Worm (Caenorhabditis elegans) whole organism, L3 larva: ENCODE results near the gene F40C5.1.
"Not testable (repeated sequence)": the region's sequence is repeated elsewhere in the genome, so short reads cannot be mapped to it uniquely, and the experiment has no call there.

Experiments
- R02D3.7 ChIP-seq: fragments of 150-350 bp; optimal IDR thresholded peaks from 2 replicates; lab custom pipeline; 2014; ENCODE audit warnings: missing biosample characterization, missing genetic modification characterization
- ZK546.5 ChIP-seq: sonication (generic microtip); optimal IDR thresholded peaks from 2 replicates; lab custom pipeline; 2017; ENCODE audit warnings: missing biosample characterization, missing genetic modification characterization
- aly-2 ChIP-seq: fragments of 150-350 bp; optimal IDR thresholded peaks from 2 replicates; lab custom pipeline; 2014; ENCODE audit warnings: missing biosample characterization, missing genetic modification characterization
- ama-1 ChIP-seq: fragments of 150-350 bp; optimal IDR thresholded peaks from 2 replicates; lab custom pipeline; 2018
- ceh-16 ChIP-seq: sonication (generic microtip); optimal IDR thresholded peaks from 2 replicates; lab custom pipeline; 2017; ENCODE audit warnings: missing biosample characterization, missing genetic modification characterization
- ceh-82 ChIP-seq: fragments of 150-350 bp; optimal IDR thresholded peaks from 2 replicates; lab custom pipeline; 2014; ENCODE audit warnings: missing biosample characterization, missing genetic modification characterization
- ceh-9 ChIP-seq: sonication (generic microtip); optimal IDR thresholded peaks from 2 replicates; lab custom pipeline; 2018; ENCODE audit warnings: missing biosample characterization, missing genetic modification characterization
- daf-12 ChIP-seq: fragments of 150-350 bp; optimal IDR thresholded peaks from 2 replicates; lab custom pipeline; 2014; ENCODE audit warnings: missing biosample characterization, missing genetic modification reagents, missing genetic modification characterization
- egl-27 ChIP-seq: sonication (generic microtip); optimal IDR thresholded peaks from 4 replicates; lab custom pipeline; 2017; ENCODE audit warnings: missing biosample characterization, missing genetic modification reagents, missing genetic modification characterization
- egl-5 ChIP-seq: fragments of 150-350 bp; optimal IDR thresholded peaks from 2 replicates; lab custom pipeline; 2017; ENCODE audit warnings: missing biosample characterization, missing genetic modification reagents, missing genetic modification characterization, inconsistent platforms
- elt-1 ChIP-seq: fragments of 150-350 bp; optimal IDR thresholded peaks from 2 replicates; lab custom pipeline; 2014; ENCODE audit warnings: missing biosample characterization, missing genetic modification characterization
- elt-2 ChIP-seq: sonication (generic microtip); optimal IDR thresholded peaks from 2 replicates; lab custom pipeline; 2016; ENCODE audit warnings: missing genetic modification reagents, mild to moderate bottlenecking, missing genetic modification characterization, missing compliant biosample characterization
- elt-3 ChIP-seq, 3 experiments: fragments of 150-350 bp in 1 of 3; sonication (generic microtip) in 2 of 3; optimal IDR thresholded peaks; 2 replicates in 2 of 3; 4 replicates in 1 of 3; lab custom pipeline; 2014 to 2017; ENCODE audit warnings: missing biosample characterization in 3 of 3, missing genetic modification characterization in 3 of 3
- eor-1 ChIP-seq, 2 experiments: fragments of 150-350 bp; optimal IDR thresholded peaks; 2 replicates each; lab custom pipeline; 2014 to 2018; ENCODE audit warnings: missing biosample characterization in 2 of 2, missing genetic modification characterization in 2 of 2
- fkh-2 ChIP-seq: fragments of 150-350 bp; optimal IDR thresholded peaks from 2 replicates; lab custom pipeline; 2014; ENCODE audit warnings: missing biosample characterization, missing genetic modification reagents, missing genetic modification characterization
- fos-1 ChIP-seq: fragments of 150-350 bp; optimal IDR thresholded peaks from 2 replicates; lab custom pipeline; 2014; ENCODE audit warnings: missing biosample characterization, missing genetic modification characterization
- hmg-11 ChIP-seq: sonication (generic microtip); optimal IDR thresholded peaks from 2 replicates; lab custom pipeline; 2016; ENCODE audit warnings: missing genetic modification characterization, missing compliant biosample characterization
- jun-1 ChIP-seq: fragments of 150-350 bp; optimal IDR thresholded peaks from 2 replicates; lab custom pipeline; 2014; ENCODE audit warnings: missing biosample characterization, missing genetic modification reagents, missing genetic modification characterization
- lin-39 ChIP-seq: fragments of 150-350 bp; optimal IDR thresholded peaks from 2 replicates; lab custom pipeline; 2018; ENCODE audit warnings: missing biosample characterization, missing genetic modification reagents, missing genetic modification characterization
- lsy-12 ChIP-seq: sonication (generic microtip); optimal IDR thresholded peaks from 2 replicates; lab custom pipeline; 2016; ENCODE audit warnings: mild to moderate bottlenecking, missing genetic modification characterization, missing compliant biosample characterization
- mdl-1 ChIP-seq: fragments of 150-350 bp; optimal IDR thresholded peaks from 2 replicates; lab custom pipeline; 2014; ENCODE audit warnings: missing biosample characterization, missing genetic modification characterization
- mml-1 ChIP-seq: fragments of 150-350 bp; sonication (generic microtip); optimal IDR thresholded peaks from 3 replicates; lab custom pipeline; 2014; ENCODE audit warnings: missing biosample characterization, missing genetic modification characterization
- nhr-11 ChIP-seq: fragments of 150-350 bp; optimal IDR thresholded peaks from 2 replicates; lab custom pipeline; 2014; ENCODE audit warnings: missing biosample characterization, missing genetic modification characterization
- nhr-23 ChIP-seq: fragments of 150-350 bp; optimal IDR thresholded peaks from 2 replicates; lab custom pipeline; 2014; ENCODE audit warnings: missing biosample characterization, missing genetic modification reagents, missing genetic modification characterization
- nhr-25 ChIP-seq: sonication (generic microtip); optimal IDR thresholded peaks from 2 replicates; lab custom pipeline; 2017; ENCODE audit warnings: missing biosample characterization, missing genetic modification characterization
- nhr-43 ChIP-seq: sonication (generic microtip); optimal IDR thresholded peaks from 2 replicates; lab custom pipeline; 2016; ENCODE audit warnings: mild to moderate bottlenecking, missing genetic modification characterization, missing compliant biosample characterization; ENCODE audit not compliant: poor library complexity, severe bottlenecking
- nhr-67 ChIP-seq: fragments of 150-350 bp; optimal IDR thresholded peaks from 2 replicates; lab custom pipeline; 2014; ENCODE audit warnings: missing biosample characterization, missing genetic modification characterization
- nhr-76 ChIP-seq: fragments of 150-350 bp; sonication (generic microtip); optimal IDR thresholded peaks from 5 replicates; lab custom pipeline; 2014; ENCODE audit warnings: missing biosample characterization, missing genetic modification characterization
- pqm-1 ChIP-seq: fragments of 150-350 bp; optimal IDR thresholded peaks from 2 replicates; lab custom pipeline; 2017; ENCODE audit warnings: missing biosample characterization, missing genetic modification characterization, inconsistent platforms
- sea-2 ChIP-seq: fragments of 150-350 bp; sonication (generic microtip); optimal IDR thresholded peaks from 4 replicates; lab custom pipeline; 2014; ENCODE audit warnings: missing biosample characterization, missing genetic modification reagents, missing genetic modification characterization
- snpc-4 ChIP-seq: fragments of 150-350 bp; optimal IDR thresholded peaks from 2 replicates; lab custom pipeline; 2014; ENCODE audit warnings: missing biosample characterization, missing genetic modification characterization
- unc-39 ChIP-seq: sonication (generic microtip); optimal IDR thresholded peaks from 4 replicates; lab custom pipeline; 2017; ENCODE audit warnings: missing biosample characterization, missing genetic modification characterization
- unc-62 ChIP-seq: fragments of 150-350 bp; sonication (generic microtip); optimal IDR thresholded peaks from 4 replicates; lab custom pipeline; 2014; ENCODE audit warnings: missing biosample characterization, missing genetic modification reagents, missing genetic modification characterization
- zag-1 ChIP-seq: fragments of 150-350 bp; optimal IDR thresholded peaks from 2 replicates; lab custom pipeline; 2014; ENCODE audit warnings: missing biosample characterization, missing genetic modification characterization
- ztf-11 ChIP-seq: fragments of 150-350 bp; optimal IDR thresholded peaks from 2 replicates; lab custom pipeline; 2014; ENCODE audit warnings: missing biosample characterization, missing genetic modification characterization
- ztf-4 ChIP-seq: fragments of 150-350 bp; optimal IDR thresholded peaks from 2 replicates; lab custom pipeline; 2014; ENCODE audit warnings: missing biosample characterization, missing genetic modification characterization

The F40C5.1 gene

DNA sequence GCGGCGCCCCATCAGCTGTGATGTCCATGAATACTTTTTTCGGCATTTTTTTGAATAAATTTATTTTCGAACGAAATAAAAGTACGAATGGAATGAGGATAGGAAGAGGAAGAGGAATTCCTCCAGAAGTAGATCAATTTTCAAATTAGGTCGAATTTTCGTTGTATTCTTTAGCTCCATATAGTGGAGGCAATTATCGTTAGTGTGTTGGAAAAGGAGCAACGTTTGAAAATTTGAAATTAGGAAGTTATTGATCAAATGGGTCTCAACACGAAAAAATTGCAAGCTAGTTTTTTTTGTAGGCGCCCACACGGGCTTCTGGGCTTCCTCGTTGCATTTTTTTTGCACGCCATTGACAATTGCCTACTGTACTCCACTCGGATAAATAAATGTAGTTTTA, 19.6 kb downstream of the F40C5.1 start, which contains the start of gene T22F3.12:
TSS of gene T22F3.12 (minus strand) at position 101 of the 400 bp plus-strand sequence.
- TF ChIP-seq mdl-1 (tag; lab: Kevin White, UChicago) (no peak), elt-1 (no peak), nhr-43 (no peak), R02D3.7 (no peak), fkh-2 (tag; lab: Kevin White, UChicago) (no peak), aly-2 (tag; lab: Kevin White, UChicago) (no peak), ztf-4 (tag; lab: Kevin White, UChicago) (no peak), ceh-16 (tag; lab: Kevin White, UChicago) (no peak), eor-1 (tag; optimal IDR thresholded peaks at IDR 0.05; lab: Kevin White, UChicago) (no peak), nhr-23 (tag; lab: Kevin White, UChicago) (no peak), egl-27 (tag; lab: Kevin White, UChicago) (no peak), egl-5 (tag; lab: Kevin White, UChicago) (no peak), nhr-67 (tag; lab: Kevin White, UChicago) (no peak), zag-1 (tag; lab: Kevin White, UChicago) (no peak), nhr-76 (tag; lab: Kevin White, UChicago) (no peak), elt-3 (tag; optimal IDR thresholded peaks at IDR 0.05; lab: Kevin White, UChicago) (no peak), jun-1 (tag; lab: Kevin White, UChicago) (no peak), unc-39 (no peak), unc-62 (GFP tag; lab: Kevin White, UChicago) (no peak)
- TF ChIP-seq, all 47 proteins: peak for 0

- TF ChIP-seq nhr-25 (no peak), nhr-11 (tag; lab: Kevin White, UChicago) (no peak), nhr-43 (no peak), R02D3.7 (no peak), ama-1 (no peak), fos-1 (tag; lab: Kevin White, UChicago) (no peak), daf-12 (tag; lab: Kevin White, UChicago) (no peak), ceh-16 (tag; lab: Kevin White, UChicago) (no peak), elt-2 (tag; lab: Kevin White, UChicago) (no peak), mdl-1 (tag; lab: Kevin White, UChicago) (no peak), hmg-11 (tag; lab: Kevin White, UChicago) (no peak), egl-27 (tag; lab: Kevin White, UChicago) (no peak), ZK546.5 (no peak), ceh-9 (no peak), pqm-1 (tag; lab: Kevin White, UChicago) (no peak), ceh-82 (no peak)
Observed at ce11 chrV:3594936-3595335, 22.4 kb downstream of the F40C5.1 start, which contains the start of gene srh-213. TSS of gene srh-213 (minus strand) at chrV:3595036.

DNA sequence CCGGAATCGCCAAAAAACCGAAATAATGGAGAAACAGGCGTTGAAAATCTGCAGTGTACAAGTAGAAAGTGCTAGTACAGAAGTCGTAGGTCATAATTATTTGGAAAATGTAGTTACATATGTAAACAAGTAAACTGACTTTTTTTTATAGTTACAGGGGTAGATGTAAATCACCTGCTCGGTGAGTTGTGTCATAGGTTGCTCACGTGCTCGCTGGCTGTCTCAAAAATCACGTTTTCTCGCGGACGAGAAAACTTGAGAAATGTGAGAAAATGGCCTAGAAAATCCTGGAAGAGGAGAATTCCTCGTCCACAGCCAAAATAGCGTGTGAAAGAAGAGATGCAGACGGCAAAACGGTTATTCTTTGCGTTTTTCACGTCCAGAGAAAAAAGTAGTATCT, 24.5 kb downstream of the F40C5.1 start, which contains the start of gene srh-212:
TSS of gene srh-212 (minus strand) at position 101 of the 400 bp plus-strand sequence.
- not testable (repeated sequence) for TF ChIP-seq unc-62 (GFP tag; lab: Kevin White, UChicago); nhr-43; ceh-16 (tag; lab: Kevin White, UChicago)

- TF ChIP-seq egl-27 (tag; lab: Kevin White, UChicago) (no peak), elt-1 (no peak), fkh-2 (tag; lab: Kevin White, UChicago) (no peak)
- TF ChIP-seq, all 47 proteins: peak for 0
Observed at ce11 chrV:3600570-3600969, 28.1 kb downstream of the F40C5.1 start, which contains the start of gene T22F3.7. TSS of gene T22F3.7 (minus strand) at chrV:3600670.

- TF ChIP-seq snpc-4 = no peak
- TF ChIP-seq nhr-11 (tag; lab: Kevin White, UChicago) = no peak
- no peak for TF ChIP-seq nhr-67 (tag; lab: Kevin White, UChicago)
- no peak for TF ChIP-seq ztf-11 (tag; lab: Kevin White, UChicago)
- no peak for TF ChIP-seq aly-2 (tag; lab: Kevin White, UChicago)
- no peak for TF ChIP-seq mdl-1 (tag; lab: Kevin White, UChicago)
- TF ChIP-seq mml-1 = no peak
Observed at ce11 chrV:3605325-3605724, 32.8 kb downstream of the F40C5.1 start, which contains the start of gene T22F3.8. TSS of gene T22F3.8 (minus strand) at chrV:3605425.

ce11 chrV:3606391-3606790, 33.9 kb downstream of the F40C5.1 start:
- TF ChIP-seq ztf-4 (tag; lab: Kevin White, UChicago) (no peak), sea-2 (no peak), nhr-67 (tag; lab: Kevin White, UChicago) (no peak), unc-62 (GFP tag; lab: Kevin White, UChicago) (no peak), R02D3.7 (no peak), mml-1 (no peak), lsy-12 (tag; lab: Kevin White, UChicago) (no peak), ceh-82 (no peak), lin-39 (tag; lab: Kevin White, UChicago) (no peak), mdl-1 (tag; lab: Kevin White, UChicago) (no peak), fos-1 (tag; lab: Kevin White, UChicago) (no peak), nhr-11 (tag; lab: Kevin White, UChicago) (no peak), elt-1 (no peak), nhr-43 (no peak)
